Worm (Caenorhabditis elegans) whole organism, late embryonic: Measurements from ENCODE around the gene C33C12.1.

Experiments used
- C08G9.2 ChIP-seq: sonication (generic microtip); optimal IDR thresholded peaks from 2 replicates; lab custom pipeline; 2016; ENCODE audit warnings: mild to moderate bottlenecking, missing genetic modification characterization, moderate library complexity, missing compliant biosample characterization
- C38D4.7 ChIP-seq: fragments of 200-800 bp; sonication (Bioruptor generic); optimal IDR thresholded peaks from 2 replicates; lab custom pipeline; 2018; ENCODE audit warnings: mild to moderate bottlenecking, missing genetic modification characterization, moderate library complexity, missing compliant biosample characterization
- F13H6.1 ChIP-seq: sonication (generic microtip); optimal IDR thresholded peaks from 2 replicates; lab custom pipeline; 2016; ENCODE audit warnings: missing genetic modification characterization, missing compliant biosample characterization
- K02D7.2 ChIP-seq: sonication (generic microtip); optimal IDR thresholded peaks from 2 replicates; lab custom pipeline; 2017; ENCODE audit warnings: mild to moderate bottlenecking, missing genetic modification characterization, missing compliant biosample characterization
- ceh-14 ChIP-seq: sonication (generic microtip); optimal IDR thresholded peaks from 2 replicates; lab custom pipeline; 2016; ENCODE audit warnings: missing genotype, missing genetic modification characterization, missing compliant biosample characterization
- ceh-18 ChIP-seq: sonication (generic microtip); optimal IDR thresholded peaks from 2 replicates; lab custom pipeline; 2016; ENCODE audit warnings: missing genetic modification characterization, missing compliant biosample characterization
- ceh-24 ChIP-seq: sonication (generic microtip); optimal IDR thresholded peaks from 2 replicates; lab custom pipeline; 2016; ENCODE audit warnings: mild to moderate bottlenecking, missing genetic modification characterization, missing compliant biosample characterization
- ceh-30 ChIP-seq: fragments of 150-350 bp; optimal IDR thresholded peaks from 2 replicates; lab custom pipeline; 2014; ENCODE audit warnings: missing biosample characterization, missing genetic modification characterization
- ceh-31 ChIP-seq: sonication (generic microtip); optimal IDR thresholded peaks from 2 replicates; lab custom pipeline; 2016; ENCODE audit warnings: missing genetic modification characterization, missing compliant biosample characterization
- ceh-34 ChIP-seq: sonication (generic microtip); optimal IDR thresholded peaks from 2 replicates; lab custom pipeline; 2016; ENCODE audit warnings: mild to moderate bottlenecking, missing genetic modification characterization, missing compliant biosample characterization
- ceh-48 ChIP-seq: sonication (generic microtip); optimal IDR thresholded peaks from 2 replicates; lab custom pipeline; 2016; ENCODE audit warnings: missing genetic modification characterization, inconsistent platforms, missing compliant biosample characterization
- dve-1 ChIP-seq: sonication (generic microtip); optimal IDR thresholded peaks from 2 replicates; lab custom pipeline; 2017; ENCODE audit warnings: antibody characterized with exemption, mild to moderate bottlenecking, missing genetic modification characterization, missing compliant biosample characterization
- elt-4 ChIP-seq: sonication (generic microtip); optimal IDR thresholded peaks from 2 replicates; lab custom pipeline; 2016; ENCODE audit warnings: missing genetic modification characterization, missing compliant biosample characterization
- ets-4 ChIP-seq: sonication (generic microtip); optimal IDR thresholded peaks from 2 replicates; lab custom pipeline; 2016; ENCODE audit warnings: missing genetic modification characterization, missing compliant biosample characterization
- fkh-10 ChIP-seq: fragments of 150-350 bp; optimal IDR thresholded peaks from 2 replicates; lab custom pipeline; 2014; ENCODE audit warnings: missing biosample characterization, missing genetic modification reagents, missing genetic modification characterization
- fkh-6 ChIP-seq: sonication (generic microtip); optimal IDR thresholded peaks from 2 replicates; lab custom pipeline; 2016; ENCODE audit warnings: missing genetic modification characterization, missing compliant biosample characterization
- gmeb-2 ChIP-seq: sonication (generic microtip); optimal IDR thresholded peaks from 2 replicates; lab custom pipeline; 2016; ENCODE audit warnings: missing genetic modification characterization, inconsistent platforms, missing compliant biosample characterization
- hlh-13 ChIP-seq: fragments of 200-800 bp; sonication (Bioruptor generic); optimal IDR thresholded peaks from 2 replicates; lab custom pipeline; 2018; ENCODE audit warnings: mild to moderate bottlenecking, missing genetic modification characterization, missing compliant biosample characterization
- hlh-30 ChIP-seq: sonication (generic microtip); optimal IDR thresholded peaks from 2 replicates; lab custom pipeline; 2017; ENCODE audit warnings: antibody characterized with exemption, missing genetic modification characterization, missing compliant biosample characterization; ENCODE audit not compliant: insufficient read depth
- lim-6 ChIP-seq: sonication (generic microtip); optimal IDR thresholded peaks from 2 replicates; lab custom pipeline; 2016; ENCODE audit warnings: missing genetic modification characterization, missing compliant biosample characterization
- mec-3 ChIP-seq: sonication (generic microtip); optimal IDR thresholded peaks from 2 replicates; lab custom pipeline; 2016; ENCODE audit warnings: borderline replicate concordance, missing genetic modification characterization, missing compliant biosample characterization
- nfya-1 ChIP-seq: sonication (generic microtip); optimal IDR thresholded peaks from 2 replicates; lab custom pipeline; 2017; ENCODE audit warnings: missing genetic modification characterization, mild to moderate bottlenecking, missing compliant biosample characterization, antibody characterized with exemption, moderate library complexity
- nhr-232 ChIP-seq: sonication (generic microtip); optimal IDR thresholded peaks from 2 replicates; lab custom pipeline; 2016; ENCODE audit warnings: missing genetic modification characterization, missing compliant biosample characterization
- odd-2 ChIP-seq: sonication (generic microtip); optimal IDR thresholded peaks from 2 replicates; lab custom pipeline; 2017; ENCODE audit warnings: antibody characterized with exemption, mild to moderate bottlenecking, missing genetic modification characterization, missing compliant biosample characterization
- pros-1 ChIP-seq: fragments of 150-350 bp; optimal IDR thresholded peaks from 2 replicates; lab custom pipeline; 2014; ENCODE audit warnings: missing biosample characterization, missing genetic modification reagents, missing genetic modification characterization
- ref-2 ChIP-seq: sonication (generic microtip); optimal IDR thresholded peaks from 2 replicates; lab custom pipeline; 2016; ENCODE audit warnings: missing genetic modification characterization, missing compliant biosample characterization
- rnt-1 ChIP-seq: sonication (generic microtip); optimal IDR thresholded peaks from 2 replicates; lab custom pipeline; 2016; ENCODE audit warnings: missing genetic modification characterization, missing compliant biosample characterization
- sdc-2 ChIP-seq: sonication (generic microtip); optimal IDR thresholded peaks from 2 replicates; lab custom pipeline; 2016; ENCODE audit warnings: missing genotype, missing genetic modification characterization, missing compliant biosample characterization
- sox-2 ChIP-seq: fragments of 200-800 bp; sonication (Bioruptor generic); IDR thresholded peaks from 2 replicates; pipeline ENCODE4 v1.3.6; 2022; ENCODE audit warnings: missing genetic modification reagents, missing genetic modification characterization, missing compliant biosample characterization
- syd-9 ChIP-seq: sonication (generic microtip); optimal IDR thresholded peaks from 2 replicates; lab custom pipeline; 2016; ENCODE audit warnings: mild to moderate bottlenecking, missing genetic modification characterization, moderate library complexity, missing compliant biosample characterization
- tbx-2 ChIP-seq: sonication (generic microtip); optimal IDR thresholded peaks from 2 replicates; lab custom pipeline; 2016; ENCODE audit warnings: missing genetic modification characterization, missing compliant biosample characterization
- tbx-7 ChIP-seq: sonication (generic microtip); optimal IDR thresholded peaks from 2 replicates; lab custom pipeline; 2016; ENCODE audit warnings: missing genotype, missing genetic modification characterization, missing compliant biosample characterization
- ttx-3 ChIP-seq: sonication (generic microtip); optimal IDR thresholded peaks from 2 replicates; lab custom pipeline; 2016; ENCODE audit warnings: missing genetic modification reagents, missing genetic modification characterization, missing compliant biosample characterization
- unc-42 ChIP-seq: sonication (generic microtip); optimal IDR thresholded peaks from 2 replicates; lab custom pipeline; 2016; ENCODE audit warnings: missing genotype, missing genetic modification characterization, missing compliant biosample characterization
- unc-55 ChIP-seq: sonication (generic microtip); optimal IDR thresholded peaks from 2 replicates; lab custom pipeline; 2017; ENCODE audit warnings: missing biosample characterization, missing genetic modification reagents, missing genetic modification characterization

C33C12.1 gene

DNA sequence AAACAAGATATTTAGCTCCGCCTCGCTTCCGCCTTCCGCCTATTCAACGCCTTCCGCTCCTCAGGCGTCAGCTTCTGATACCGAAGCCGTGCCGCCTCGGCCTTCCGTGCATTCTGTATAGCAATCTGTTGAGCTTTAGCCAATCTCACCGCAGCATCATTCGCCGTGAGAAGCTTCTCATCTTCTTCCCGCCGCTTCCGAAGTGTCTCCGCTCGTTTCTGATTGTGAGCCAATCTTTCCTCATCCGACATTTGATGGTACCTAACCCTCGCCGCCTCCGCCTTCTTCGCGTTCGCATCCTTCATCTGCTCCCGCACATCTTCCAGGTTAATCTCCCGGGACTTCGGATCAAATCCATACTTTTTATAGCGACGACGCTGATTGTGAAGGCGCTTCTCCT lies 17.5 kb downstream of the C33C12.1 start:
- no peak for TF ChIP-seq odd-2 (tag; lab: Kevin White, UChicago)
- TF ChIP-seq nhr-232, result no peak
- TF ChIP-seq elt-4, result peak; percentile 2
- TF ChIP-seq F13H6.1, result no peak
- no peak for TF ChIP-seq tbx-7 (tag; lab: Kevin White, UChicago)
- TF ChIP-seq gmeb-2 (tag; lab: Kevin White, UChicago), result no peak

DNA sequence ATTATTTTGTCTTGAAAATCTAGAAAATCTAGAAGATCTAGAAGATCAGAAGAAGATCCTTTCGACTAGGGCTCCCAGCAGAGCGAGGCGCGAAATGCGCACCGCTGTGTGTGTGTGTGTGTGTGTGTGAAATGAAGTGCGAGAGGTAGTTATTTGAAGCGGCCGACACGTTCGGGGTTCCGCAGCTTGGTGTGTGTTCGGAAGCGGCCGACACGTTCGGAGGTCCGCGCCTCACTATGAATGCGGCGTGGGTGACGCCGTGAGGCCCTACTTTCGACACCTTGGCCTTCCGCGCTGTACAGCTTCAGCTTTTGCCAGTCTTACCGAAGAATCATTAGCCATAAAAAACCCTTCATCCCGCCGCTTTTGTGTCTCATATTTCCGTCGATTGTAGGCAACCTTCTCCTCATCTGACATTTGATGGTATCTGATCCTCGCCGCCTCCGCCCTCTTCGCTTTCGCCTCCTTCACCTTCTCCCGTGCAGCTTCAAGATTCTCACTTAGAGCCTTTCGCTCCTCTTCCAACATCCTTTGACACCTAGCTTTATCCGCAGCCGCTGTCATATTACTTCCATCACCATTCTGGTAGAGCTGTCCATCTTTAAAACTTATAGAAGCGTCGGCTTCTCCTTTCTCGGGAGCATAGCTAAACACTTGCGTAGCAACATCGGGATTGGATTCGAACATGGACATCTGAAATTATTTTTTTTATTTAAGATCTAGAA lies 19.1 kb downstream of the C33C12.1 start:
- TF ChIP-seq fkh-6 (tag; lab: Kevin White, UChicago) (no peak), hlh-13 (GFP tag; lab: Kevin White, UChicago) (no peak), fkh-10 (GFP tag; lab: Kevin White, UChicago) (no peak), odd-2 (tag; lab: Kevin White, UChicago) (no peak), sdc-2 (tag; lab: Kevin White, UChicago) (no peak), ref-2 (no peak), C08G9.2 (tag; lab: Kevin White, UChicago) (no peak), K02D7.2 (tag; lab: Kevin White, UChicago) (no peak), C38D4.7 (GFP tag; lab: Kevin White, UChicago) (no peak), ceh-31 (tag; lab: Kevin White, UChicago) (no peak), ttx-3 (tag; lab: Kevin White, UChicago) (no peak), sox-2 (GFP tag; lab: Robert Waterston, UW) (no peak)

DNA sequence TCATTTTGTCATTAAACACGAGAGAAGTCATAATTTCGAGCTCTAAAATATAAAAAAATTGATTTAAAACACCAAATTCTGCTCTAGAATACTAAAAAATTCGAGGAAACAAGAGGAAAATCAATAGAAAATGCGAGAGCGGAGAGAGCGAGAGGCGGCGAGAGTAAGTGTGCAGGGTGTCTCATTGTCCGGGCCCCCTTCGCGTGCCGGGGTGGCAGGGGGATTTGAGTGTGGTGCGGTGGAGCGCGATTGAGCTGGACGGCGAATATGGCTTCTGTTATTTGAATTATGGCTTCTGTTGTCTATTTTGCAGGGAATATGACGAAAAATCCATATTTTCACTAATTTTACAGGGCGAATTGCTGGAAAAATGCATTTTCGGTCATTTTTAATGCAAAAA lies 21.8 kb downstream of the C33C12.1 start, which contains the start of gene Y59C2A.3:
Gene Y59C2A.3, minus strand, starts transcription at position 42 of the 400 bp plus-strand sequence.
- no peak for TF ChIP-seq lim-6
- peak; percentile 29 for TF ChIP-seq sox-2 (GFP tag; lab: Robert Waterston, UW)
- peak; percentile 56 for TF ChIP-seq tbx-2 (tag; lab: Kevin White, UChicago)
- peak; percentile 61 for TF ChIP-seq nfya-1
- TF ChIP-seq mec-3 (tag; lab: Kevin White, UChicago), result no peak
- no peak for TF ChIP-seq K02D7.2 (tag; lab: Kevin White, UChicago)
- peak; percentile 20 for TF ChIP-seq ceh-18 (tag; lab: Kevin White, UChicago)
- no peak for TF ChIP-seq ets-4 (tag; lab: Kevin White, UChicago)
- peak; percentile 48 for TF ChIP-seq ref-2
- TF ChIP-seq ceh-14 (tag; lab: Kevin White, UChicago), result peak; percentile 24
- peak; percentile 58 for TF ChIP-seq unc-42 (tag; lab: Kevin White, UChicago)
- TF ChIP-seq dve-1 (tag; lab: Kevin White, UChicago), result peak; percentile 32
- peak; percentile 16 for TF ChIP-seq pros-1 (tag; lab: Kevin White, UChicago)
- TF ChIP-seq C08G9.2 (tag; lab: Kevin White, UChicago), result peak; percentile 2
- peak; percentile 61 for TF ChIP-seq ceh-31 (tag; lab: Kevin White, UChicago)
- peak; percentile 85 for TF ChIP-seq ceh-48
- TF ChIP-seq rnt-1 (tag; lab: Kevin White, UChicago), result peak; percentile 47
- peak; percentile 35 for TF ChIP-seq ceh-34 (tag; lab: Kevin White, UChicago)
- TF ChIP-seq hlh-30 (tag; lab: Kevin White, UChicago), result peak; percentile 38
- peak; percentile 28 for TF ChIP-seq syd-9
- peak; percentile 35 for TF ChIP-seq unc-55 (GFP tag; lab: Kevin White, UChicago)
- TF ChIP-seq ceh-24 (tag; lab: Kevin White, UChicago), result no peak

DNA sequence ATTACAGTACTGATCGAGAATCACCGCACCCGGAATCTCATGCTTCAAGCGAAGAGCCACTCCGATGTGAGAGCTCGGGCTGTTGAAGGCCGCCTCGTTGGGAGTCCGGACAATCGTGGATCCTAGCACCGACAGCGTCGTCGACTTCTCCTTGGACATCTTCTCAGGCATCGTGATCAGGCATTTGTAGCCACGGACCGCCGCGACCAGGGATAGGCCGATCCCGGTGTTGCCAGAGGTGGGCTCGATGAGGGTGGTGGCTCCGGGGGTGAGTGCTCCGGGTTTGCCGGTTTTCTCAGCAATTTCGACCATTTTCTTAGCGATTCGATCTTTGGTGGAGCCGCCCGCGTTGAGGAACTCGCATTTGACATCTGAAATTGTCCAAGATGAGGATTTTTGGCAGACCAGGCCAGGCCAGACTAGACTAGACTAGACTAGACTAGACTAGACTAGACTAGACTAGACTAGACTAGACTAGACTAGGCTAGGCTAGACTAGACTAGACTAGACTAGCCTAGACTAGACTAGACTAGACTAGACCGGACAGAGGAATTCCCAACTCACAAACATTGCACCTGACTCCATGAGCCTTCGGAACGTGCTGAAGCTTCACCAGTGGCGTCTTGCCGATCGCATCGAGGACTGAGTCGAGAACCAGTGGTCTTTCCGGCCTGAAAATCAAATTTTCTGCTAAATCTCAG lies 23.3 kb downstream of the C33C12.1 start:
- TF ChIP-seq nfya-1 (no peak), ceh-30 (peak; percentile 100)
